Worm (Caenorhabditis elegans) whole organism, L3 larva: Measurements from ENCODE around the gene sre-6.

Experiments
- ZK546.5 ChIP-seq: sonication (generic microtip); optimal IDR thresholded peaks from 2 replicates; lab custom pipeline; 2017; ENCODE audit warnings: missing biosample characterization, missing genetic modification characterization
- aly-2 ChIP-seq: fragments of 150-350 bp; optimal IDR thresholded peaks from 2 replicates; lab custom pipeline; 2014; ENCODE audit warnings: missing biosample characterization, missing genetic modification characterization
- ama-1 ChIP-seq: fragments of 150-350 bp; optimal IDR thresholded peaks from 2 replicates; lab custom pipeline; 2018
- ceh-82 ChIP-seq: fragments of 150-350 bp; optimal IDR thresholded peaks from 2 replicates; lab custom pipeline; 2014; ENCODE audit warnings: missing biosample characterization, missing genetic modification characterization
- elt-2 ChIP-seq: sonication (generic microtip); optimal IDR thresholded peaks from 2 replicates; lab custom pipeline; 2016; ENCODE audit warnings: missing genetic modification reagents, mild to moderate bottlenecking, missing genetic modification characterization, missing compliant biosample characterization
- fkh-10 ChIP-seq: sonication (generic microtip); optimal IDR thresholded peaks from 2 replicates; lab custom pipeline; 2017; ENCODE audit warnings: missing biosample characterization, missing genetic modification reagents, missing genetic modification characterization
- fkh-2 ChIP-seq: fragments of 150-350 bp; optimal IDR thresholded peaks from 2 replicates; lab custom pipeline; 2014; ENCODE audit warnings: missing biosample characterization, missing genetic modification reagents, missing genetic modification characterization
- fos-1 ChIP-seq: fragments of 150-350 bp; optimal IDR thresholded peaks from 2 replicates; lab custom pipeline; 2014; ENCODE audit warnings: missing biosample characterization, missing genetic modification characterization
- jun-1 ChIP-seq: fragments of 150-350 bp; optimal IDR thresholded peaks from 2 replicates; lab custom pipeline; 2014; ENCODE audit warnings: missing biosample characterization, missing genetic modification reagents, missing genetic modification characterization
- lin-15B ChIP-seq: fragments of 150-350 bp; optimal IDR thresholded peaks from 2 replicates; lab custom pipeline; 2014; ENCODE audit warnings: missing biosample characterization, missing genetic modification characterization
- lsy-12 ChIP-seq: sonication (generic microtip); optimal IDR thresholded peaks from 2 replicates; lab custom pipeline; 2016; ENCODE audit warnings: mild to moderate bottlenecking, missing genetic modification characterization, missing compliant biosample characterization
- mdl-1 ChIP-seq: fragments of 150-350 bp; optimal IDR thresholded peaks from 2 replicates; lab custom pipeline; 2014; ENCODE audit warnings: missing biosample characterization, missing genetic modification characterization
- mml-1 ChIP-seq: fragments of 150-350 bp; sonication (generic microtip); optimal IDR thresholded peaks from 3 replicates; lab custom pipeline; 2014; ENCODE audit warnings: missing biosample characterization, missing genetic modification characterization
- nfya-1 ChIP-seq: sonication (generic microtip); optimal IDR thresholded peaks from 2 replicates; lab custom pipeline; 2017; ENCODE audit warnings: missing genetic modification characterization, mild to moderate bottlenecking, missing compliant biosample characterization, antibody characterized with exemption, moderate library complexity; ENCODE audit not compliant: insufficient read depth
- nhr-11 ChIP-seq: fragments of 150-350 bp; optimal IDR thresholded peaks from 2 replicates; lab custom pipeline; 2014; ENCODE audit warnings: missing biosample characterization, missing genetic modification characterization
- nhr-12 ChIP-seq: fragments of 150-350 bp; optimal IDR thresholded peaks from 2 replicates; lab custom pipeline; 2014; ENCODE audit warnings: missing biosample characterization, missing genetic modification characterization
- nhr-23 ChIP-seq: fragments of 150-350 bp; optimal IDR thresholded peaks from 2 replicates; lab custom pipeline; 2014; ENCODE audit warnings: missing biosample characterization, missing genetic modification reagents, missing genetic modification characterization
- nhr-237 ChIP-seq: fragments of 150-350 bp; optimal IDR thresholded peaks from 2 replicates; lab custom pipeline; 2014; ENCODE audit warnings: missing biosample characterization, missing genetic modification characterization
- nhr-25 ChIP-seq: sonication (generic microtip); optimal IDR thresholded peaks from 2 replicates; lab custom pipeline; 2017; ENCODE audit warnings: missing biosample characterization, missing genetic modification characterization
- nhr-28 ChIP-seq: fragments of 150-350 bp; optimal IDR thresholded peaks from 2 replicates; lab custom pipeline; 2014; ENCODE audit warnings: missing biosample characterization, missing genetic modification characterization
- nhr-43 ChIP-seq: sonication (generic microtip); optimal IDR thresholded peaks from 2 replicates; lab custom pipeline; 2016; ENCODE audit warnings: mild to moderate bottlenecking, missing genetic modification characterization, missing compliant biosample characterization; ENCODE audit not compliant: poor library complexity, severe bottlenecking
- nhr-67 ChIP-seq: fragments of 150-350 bp; optimal IDR thresholded peaks from 2 replicates; lab custom pipeline; 2014; ENCODE audit warnings: missing biosample characterization, missing genetic modification characterization
- nhr-76 ChIP-seq: fragments of 150-350 bp; sonication (generic microtip); optimal IDR thresholded peaks from 5 replicates; lab custom pipeline; 2014; ENCODE audit warnings: missing biosample characterization, missing genetic modification characterization
- nhr-77 ChIP-seq: fragments of 150-350 bp; optimal IDR thresholded peaks from 2 replicates; lab custom pipeline; 2014; ENCODE audit warnings: missing biosample characterization, missing genetic modification characterization
- pha-4 ChIP-seq: fragments of 150-350 bp; optimal IDR thresholded peaks from 2 replicates; lab custom pipeline; 2014; ENCODE audit warnings: missing biosample characterization, missing genetic modification reagents, missing genetic modification characterization
- pqm-1 ChIP-seq: fragments of 150-350 bp; optimal IDR thresholded peaks from 2 replicates; lab custom pipeline; 2017; ENCODE audit warnings: missing biosample characterization, missing genetic modification characterization, inconsistent platforms
- sea-2 ChIP-seq: fragments of 150-350 bp; sonication (generic microtip); optimal IDR thresholded peaks from 4 replicates; lab custom pipeline; 2014; ENCODE audit warnings: missing biosample characterization, missing genetic modification reagents, missing genetic modification characterization
- snpc-4 ChIP-seq: fragments of 150-350 bp; optimal IDR thresholded peaks from 2 replicates; lab custom pipeline; 2014; ENCODE audit warnings: missing biosample characterization, missing genetic modification characterization
- tbx-2 ChIP-seq: sonication (generic microtip); optimal IDR thresholded peaks from 2 replicates; lab custom pipeline; 2016; ENCODE audit warnings: mild to moderate bottlenecking, missing genetic modification characterization, missing compliant biosample characterization
- unc-39 ChIP-seq: sonication (generic microtip); optimal IDR thresholded peaks from 4 replicates; lab custom pipeline; 2017; ENCODE audit warnings: missing biosample characterization, missing genetic modification characterization
- unc-62 ChIP-seq: fragments of 150-350 bp; sonication (generic microtip); optimal IDR thresholded peaks from 4 replicates; lab custom pipeline; 2014; ENCODE audit warnings: missing biosample characterization, missing genetic modification reagents, missing genetic modification characterization
- zag-1 ChIP-seq: fragments of 150-350 bp; optimal IDR thresholded peaks from 2 replicates; lab custom pipeline; 2014; ENCODE audit warnings: missing biosample characterization, missing genetic modification characterization
- ztf-11 ChIP-seq: fragments of 150-350 bp; optimal IDR thresholded peaks from 2 replicates; lab custom pipeline; 2014; ENCODE audit warnings: missing biosample characterization, missing genetic modification characterization

Gene sre-6

ce11 chrV:10715158-10716152 lies 47.1 kb downstream of the sre-6 start (continued):
- TF ChIP-seq nhr-28 (no peak), fkh-10 (GFP tag; lab: Kevin White, UChicago) (peak; percentile 98), nhr-25 (peak; percentile 83), snpc-4 (tag; lab: Kevin White, UChicago) (peak; percentile 95), mml-1 (tag; lab: Kevin White, UChicago) (peak; percentile 77), nhr-43 (tag; lab: Kevin White, UChicago) (peak; percentile 87), nhr-237 (tag; lab: Kevin White, UChicago) (no peak), ZK546.5 (tag; lab: Kevin White, UChicago) (no peak), lsy-12 (tag; lab: Kevin White, UChicago) (peak; percentile 89), lin-15B (tag; lab: Kevin White, UChicago) (peak; percentile 33), tbx-2 (peak; percentile 89), pha-4 (tag; lab: Kevin White, UChicago) (peak; percentile 83)

ce11 chrV:10714630-10715029 lies 48.0 kb downstream of the sre-6 start:
- TF ChIP-seq ama-1 (lab: Kevin White, UChicago) = peak; percentile 30
- peak; percentile 49 for TF ChIP-seq elt-2 (tag; lab: Kevin White, UChicago)
- TF ChIP-seq ZK546.5 (tag; lab: Kevin White, UChicago) = no peak
- no peak for TF ChIP-seq ceh-82 (tag; lab: Kevin White, UChicago)
- peak; percentile 48 for TF ChIP-seq pqm-1 (tag; lab: Kevin White, UChicago)
- TF ChIP-seq nhr-43 (tag; lab: Kevin White, UChicago) = peak; percentile 16
- TF ChIP-seq jun-1 (tag; lab: Kevin White, UChicago) = no peak
- no peak for TF ChIP-seq sea-2
- no peak for TF ChIP-seq ztf-11 (tag; lab: Kevin White, UChicago)
- TF ChIP-seq unc-39 (tag; lab: Kevin White, UChicago) = no peak
- no peak for TF ChIP-seq nhr-76 (tag; lab: Kevin White, UChicago)

ce11 chrV:10713704-10714239 lies 48.8 kb downstream of the sre-6 start:
- TF ChIP-seq fos-1 (tag; lab: Kevin White, UChicago) (no peak), mml-1 (tag; lab: Kevin White, UChicago) (no peak), jun-1 (tag; lab: Kevin White, UChicago) (peak; percentile 32), nhr-25 (no peak), elt-2 (tag; lab: Kevin White, UChicago) (peak; percentile 61), pqm-1 (tag; lab: Kevin White, UChicago) (peak; percentile 27)

DNA sequence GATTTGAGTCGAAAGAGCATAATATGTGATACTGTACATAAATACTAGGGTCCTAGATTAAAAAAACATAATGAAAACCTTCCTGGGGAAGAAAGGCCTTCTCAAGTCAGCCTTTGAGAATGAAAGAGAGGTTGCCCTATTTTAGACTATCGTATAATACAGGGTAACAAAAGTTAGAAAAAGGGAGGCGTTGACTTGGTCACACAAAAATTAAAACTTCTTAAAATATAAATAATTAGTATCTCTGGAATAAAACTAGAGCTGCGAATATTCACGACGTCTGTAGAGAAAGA lies 50.0 kb downstream of the sre-6 start:
- TF ChIP-seq nhr-23 (tag; lab: Kevin White, UChicago) (peak; percentile 3), fos-1 (tag; lab: Kevin White, UChicago) (no peak), fkh-10 (GFP tag; lab: Kevin White, UChicago) (no peak), nhr-11 (tag; lab: Kevin White, UChicago) (no peak), nfya-1 (tag; lab: Kevin White, UChicago) (no peak), nhr-43 (tag; lab: Kevin White, UChicago) (peak; percentile 31), nhr-12 (tag; lab: Kevin White, UChicago) (no peak), nhr-77 (no peak), jun-1 (tag; lab: Kevin White, UChicago) (no peak), lin-15B (tag; lab: Kevin White, UChicago) (no peak), nhr-237 (tag; lab: Kevin White, UChicago) (no peak), snpc-4 (tag; lab: Kevin White, UChicago) (no peak), ceh-82 (tag; lab: Kevin White, UChicago) (no peak), zag-1 (no peak), tbx-2 (no peak)

- TF ChIP-seq nhr-43 (tag; lab: Kevin White, UChicago) = peak; percentile 34
- TF ChIP-seq tbx-2 = no peak
- TF ChIP-seq elt-2 (tag; lab: Kevin White, UChicago) = no peak
- TF ChIP-seq nhr-67 (tag; lab: Kevin White, UChicago) = no peak
- TF ChIP-seq sea-2 = no peak
- no peak for TF ChIP-seq mdl-1
- TF ChIP-seq snpc-4 (tag; lab: Kevin White, UChicago) = no peak
- no peak for TF ChIP-seq nhr-77
- no peak for TF ChIP-seq nfya-1 (tag; lab: Kevin White, UChicago)
- no peak for TF ChIP-seq fkh-2
- TF ChIP-seq ceh-82 (tag; lab: Kevin White, UChicago) = no peak
- TF ChIP-seq lsy-12 (tag; lab: Kevin White, UChicago) = peak; percentile 28
- peak; percentile 55 for TF ChIP-seq aly-2 (tag; lab: Kevin White, UChicago)
- TF ChIP-seq nhr-25 = peak; percentile 17
- no peak for TF ChIP-seq lin-15B (tag; lab: Kevin White, UChicago)
- TF ChIP-seq nhr-23 (tag; lab: Kevin White, UChicago) = peak; percentile 35
- TF ChIP-seq ZK546.5 (tag; lab: Kevin White, UChicago) = no peak
- no peak for TF ChIP-seq ztf-11 (tag; lab: Kevin White, UChicago)
- TF ChIP-seq nhr-12 (tag; lab: Kevin White, UChicago) = no peak
- peak; percentile 9 for TF ChIP-seq unc-62 (GFP tag; lab: Kevin White, UChicago)
These were observed 50.6 kb downstream of the sre-6 start for ce11 chrV:10711829-10712607.
